Worm (Caenorhabditis elegans): ENCODE measurements around the gene ndua-12.
"Not testable (repeated sequence)": the region's sequence is repeated elsewhere in the genome, so short reads cannot be mapped to it uniquely, and the experiment has no call there.

Gene ndua-12

DNA sequence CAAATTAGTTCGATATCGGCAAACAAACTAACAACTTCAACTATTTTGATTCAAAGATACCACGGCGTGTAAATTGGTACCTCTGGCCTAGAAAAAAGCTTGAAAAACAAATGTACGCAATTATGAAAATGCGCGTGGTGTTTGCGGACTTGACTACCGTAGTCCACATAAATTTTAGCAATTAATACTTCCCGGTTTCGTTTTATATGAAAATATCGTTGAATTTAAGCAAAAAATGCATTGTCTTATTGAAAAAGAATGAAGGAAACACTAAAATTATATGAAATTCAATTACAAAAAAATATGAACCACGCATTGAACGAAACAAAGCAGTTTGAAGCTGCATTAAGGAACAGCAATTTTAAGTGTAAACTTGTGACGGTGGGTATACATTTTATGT is 44.7 kb downstream of the ndua-12 start, which contains the start of gene gpx-4:
Gene gpx-4 (minus strand): TSS at position 101 of the 400 bp plus-strand sequence.
- TF ChIP-seq nhr-28 (tag; optimal IDR thresholded peaks at IDR 0.05); ceh-82 (tag; optimal IDR thresholded peaks at IDR 0.05); fkh-10 (GFP tag; optimal IDR thresholded peaks at IDR 0.05): not testable (repeated sequence)

DNA sequence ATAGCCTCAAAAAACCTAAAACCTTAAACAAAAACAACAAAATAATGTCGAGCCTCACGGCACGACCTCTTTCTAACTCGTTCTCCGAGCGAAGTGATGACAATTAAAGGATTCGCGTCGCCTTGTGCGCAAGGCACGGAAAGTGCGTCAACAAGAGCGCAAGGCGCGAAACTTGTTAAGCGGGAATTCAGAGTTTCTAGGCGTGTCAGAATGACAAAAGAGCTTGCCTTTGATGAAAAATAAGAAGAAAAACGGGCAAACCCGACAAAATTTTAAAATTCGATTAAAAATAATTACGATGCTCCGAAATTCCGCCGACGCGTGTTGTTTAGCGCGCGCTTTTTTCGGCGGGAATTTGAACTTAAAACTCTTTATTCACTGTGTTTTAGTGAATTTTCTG is 48.3 kb downstream of the ndua-12 start:
- peak; percentile 93 for TF ChIP-seq Y48G9A.11 (GFP tag; IDR thresholded peaks at IDR 0.05)
- TF ChIP-seq lin-38 (GFP tag; IDR thresholded peaks at IDR 0.05) = peak; percentile 44

DNA sequence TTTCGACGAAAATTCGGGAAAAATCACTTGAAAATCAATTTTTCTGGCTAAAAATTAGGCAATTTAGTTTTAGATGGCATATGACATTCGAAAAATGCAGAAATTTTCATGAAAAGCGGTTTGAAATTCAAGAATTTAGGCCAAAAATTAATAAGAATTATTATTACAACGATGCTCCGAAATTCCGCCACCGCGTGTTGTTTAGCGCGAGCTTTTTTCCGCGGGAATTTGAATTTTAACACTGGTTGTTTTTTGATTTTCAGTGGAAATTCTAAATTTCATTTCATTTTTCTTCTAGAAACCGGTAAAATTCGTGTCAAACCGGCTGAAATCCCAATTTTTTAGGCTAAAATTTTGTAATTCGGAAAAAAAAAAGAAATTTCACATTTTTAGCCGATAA is 49.0 kb downstream of the ndua-12 start:
- no peak for TF ChIP-seq F26F4.8 (GFP tag; conservative IDR thresholded peaks at IDR 0.05)
- peak; percentile 90 for TF ChIP-seq T20F7.1 (GFP tag; optimal IDR thresholded peaks at IDR 0.05)
- peak; percentile 80 for TF ChIP-seq dpl-1 (GFP tag; optimal IDR thresholded peaks at IDR 0.05)
- TF ChIP-seq gei-8 (GFP tag; optimal IDR thresholded peaks at IDR 0.05) = no peak
- TF ChIP-seq tag-97 (GFP tag; IDR thresholded peaks at IDR 0.05) = no peak
- TF ChIP-seq ceh-28 (tag; optimal IDR thresholded peaks at IDR 0.05) = no peak
- TF ChIP-seq lin-38 (GFP tag; IDR thresholded peaks at IDR 0.05) = peak; percentile 21
- peak; percentile 97 for TF ChIP-seq Y48G9A.11 (GFP tag; IDR thresholded peaks at IDR 0.05)
- TF ChIP-seq lsy-2 (tag; optimal IDR thresholded peaks at IDR 0.05) = peak in 1 of 2 experiments; percentile 34
- TF ChIP-seq egl-43 (GFP tag; IDR thresholded peaks at IDR 0.05) = no peak
- no peak for TF ChIP-seq saeg-2 (GFP tag; IDR thresholded peaks at IDR 0.05)
- TF ChIP-seq pqm-1 (tag; optimal IDR thresholded peaks at IDR 0.05) = no peak
- no peak for TF ChIP-seq nhr-111 (GFP tag; optimal IDR thresholded peaks at IDR 0.05)
- no peak for TF ChIP-seq nhr-48 (tag; optimal IDR thresholded peaks at IDR 0.05)
- TF ChIP-seq mes-2 (tag; optimal IDR thresholded peaks at IDR 0.05; ENCODE audit: poor library complexity, severe bottlenecking) = peak; percentile 50

DNA sequence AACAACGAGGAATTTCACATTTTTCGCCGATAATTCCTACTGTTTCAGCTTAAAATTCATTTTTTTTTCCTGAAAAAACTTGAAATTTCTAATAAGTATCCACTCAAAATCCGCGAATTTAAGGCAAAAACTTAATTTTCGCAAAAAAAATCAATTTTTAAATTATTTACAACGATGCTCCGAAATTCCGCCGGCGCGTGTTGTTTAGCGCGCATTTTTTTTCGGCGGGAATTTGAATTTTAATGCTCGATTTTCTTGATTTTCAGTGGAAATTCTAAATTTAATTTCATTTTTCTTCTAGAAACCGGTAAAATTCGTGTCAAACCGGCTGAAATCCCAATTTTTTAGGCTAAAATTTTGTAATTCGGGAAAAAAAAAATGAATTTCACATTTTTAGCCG is 51.5 kb downstream of the ndua-12 start:
- TF ChIP-seq Y48G9A.11 (GFP tag; IDR thresholded peaks at IDR 0.05) = peak; percentile 98

Data from whole organism, L4 larva.